Fruit fly (Drosophila melanogaster): ENCODE measurements around the gene CG18585.
A peak's percentile ranks its signal among the peaks of the same experiment; 100 is the strongest.
"Not testable (repeated sequence)": the region's sequence is repeated elsewhere in the genome, so short reads cannot be mapped to it uniquely, and the experiment has no call there.

The CG18585 gene

dm6 chr2L:7690961-7691360 is at the start of gene CG18585:
Gene CG18585, minus strand, starts transcription at chr2L:7691061.
- TF ChIP-seq CG17801 (GFP tag; optimal IDR thresholded peaks at IDR 0.05; ENCODE audit: partially characterized antibody), result no peak

- not testable (repeated sequence) for TF ChIP-seq CG17801 (GFP tag; optimal IDR thresholded peaks at IDR 0.05; ENCODE audit: partially characterized antibody)
These were observed 47.8 kb upstream of the CG18585 start, which contains the start of gene CG31904 for dm6 chr2L:7738709-7739108. Gene CG31904, minus strand, starts transcription at chr2L:7738809.

- TF ChIP-seq CG17801 (GFP tag; optimal IDR thresholded peaks at IDR 0.05; ENCODE audit: partially characterized antibody), result not testable (repeated sequence)
These were observed 41.7 kb upstream of the CG18585 start, which contains the start of gene CG13796 for dm6 chr2L:7732570-7732969. Gene CG13796, minus strand, starts transcription at chr2L:7732670.

- no peak for TF ChIP-seq CG17801 (GFP tag; optimal IDR thresholded peaks at IDR 0.05; ENCODE audit: partially characterized antibody)
These were observed 35.6 kb upstream of the CG18585 start, which contains the start of gene CG13795 for dm6 chr2L:7726268-7726997. Gene CG13795, minus strand, starts transcription at chr2L:7726298.

dm6 chr2L:7722723-7723122 is 31.9 kb upstream of the CG18585 start, which contains the start of gene CG13794:
Gene CG13794, minus strand, starts transcription at chr2L:7722823.
- TF ChIP-seq CG17801 (GFP tag; optimal IDR thresholded peaks at IDR 0.05; ENCODE audit: partially characterized antibody), result no peak

- TF ChIP-seq CG17801 (GFP tag; optimal IDR thresholded peaks at IDR 0.05; ENCODE audit: partially characterized antibody), result no peak
These were observed 31.2 kb upstream of the CG18585 start for dm6 chr2L:7722102-7722501.

dm6 chr2L:7719387-7719786 is 28.5 kb upstream of the CG18585 start, which contains the start of gene CG13793:
Gene CG13793, minus strand, starts transcription at chr2L:7719487.
- no peak for TF ChIP-seq CG17801 (GFP tag; optimal IDR thresholded peaks at IDR 0.05; ENCODE audit: partially characterized antibody)

dm6 chr2L:7716545-7716944 is 25.7 kb upstream of the CG18585 start, which contains the start of gene CG33296:
Gene CG33296, minus strand, starts transcription at chr2L:7716645.
- no peak for TF ChIP-seq CG17801 (GFP tag; optimal IDR thresholded peaks at IDR 0.05; ENCODE audit: partially characterized antibody)

- no peak for TF ChIP-seq CG17801 (GFP tag; optimal IDR thresholded peaks at IDR 0.05; ENCODE audit: partially characterized antibody)
These were observed 20.3 kb upstream of the CG18585 start for dm6 chr2L:7711034-7711685.

dm6 chr2L:7710580-7710979 is 19.7 kb upstream of the CG18585 start, which contains the start of gene Ntl:
Gene Ntl, plus strand, starts transcription at chr2L:7710880.
- no peak for TF ChIP-seq CG17801 (GFP tag; optimal IDR thresholded peaks at IDR 0.05; ENCODE audit: partially characterized antibody)

dm6 chr2L:7703534-7703933 is 12.7 kb upstream of the CG18585 start:
- TF ChIP-seq CG17801 (GFP tag; optimal IDR thresholded peaks at IDR 0.05; ENCODE audit: partially characterized antibody), result no peak

dm6 chr2L:7702383-7703188 is 11.7 kb upstream of the CG18585 start, which contains the start of gene Tep3:
Gene Tep3, plus strand, starts transcription at chr2L:7702805.
- TF ChIP-seq CG17801 (GFP tag; optimal IDR thresholded peaks at IDR 0.05; ENCODE audit: partially characterized antibody), result peak; percentile 73

dm6 chr2L:7701417-7701816 is 10.6 kb upstream of the CG18585 start, which contains the start of gene Tep2:
Gene Tep2, minus strand, starts transcription at chr2L:7701601.
- TF ChIP-seq CG17801 (GFP tag; optimal IDR thresholded peaks at IDR 0.05; ENCODE audit: partially characterized antibody), result no peak

dm6 chr2L:7692583-7693080 is 1.8 kb upstream of the CG18585 start, which contains the start of the genes CG7025 and CG43235:
Gene CG7025, minus strand, starts transcription at chr2L:7692683.
Gene CG43235, plus strand, starts transcription at chr2L:7693030.
- no peak for TF ChIP-seq CG17801 (GFP tag; optimal IDR thresholded peaks at IDR 0.05; ENCODE audit: partially characterized antibody)

dm6 chr2L:7690449-7690848 is 412 bp downstream of the CG18585 start:
- no peak for TF ChIP-seq CG17801 (GFP tag; optimal IDR thresholded peaks at IDR 0.05; ENCODE audit: partially characterized antibody)
